Fruit fly (Drosophila melanogaster) ovary, adult (tissue): ENCODE data around the gene TbCMF46.

Experiments used
- CG17801 ChIP-seq: fragments of 200-800 bp; optimal IDR thresholded peaks from 2 replicates; lab custom pipeline; 2019; ENCODE audit warnings: missing biosample characterization, mild to moderate bottlenecking, missing genetic modification characterization, moderate library complexity; ENCODE audit not compliant: partially characterized antibody

The TbCMF46 gene

dm6 chr2L:9946051-9946450 is 21.4 kb upstream of the TbCMF46 start:
- no peak for TF ChIP-seq CG17801 (GFP tag; lab: Kevin White, UChicago)

- no peak for TF ChIP-seq CG17801 (GFP tag; lab: Kevin White, UChicago)
These were observed 20.4 kb upstream of the TbCMF46 start for dm6 chr2L:9945086-9945485.

dm6 chr2L:9943521-9943920 is 18.9 kb upstream of the TbCMF46 start:
- TF ChIP-seq CG17801 (GFP tag; lab: Kevin White, UChicago) = no peak

- TF ChIP-seq CG17801 (GFP tag; lab: Kevin White, UChicago) = peak; percentile 59
These were observed 14.1 kb upstream of the TbCMF46 start, which contains the start of the genes Datp and CG4619 for dm6 chr2L:9938631-9939256. Gene Datp, minus strand, starts transcription at chr2L:9938790. Gene CG4619, plus strand, starts transcription at chr2L:9938863.

- TF ChIP-seq CG17801 (GFP tag; lab: Kevin White, UChicago) = peak; percentile 69
These were observed 13.2 kb upstream of the TbCMF46 start, which contains the start of gene Arglu1 for dm6 chr2L:9937908-9938307. Gene Arglu1, minus strand, starts transcription at chr2L:9938134.

dm6 chr2L:9933063-9933462 is 8.4 kb upstream of the TbCMF46 start, which contains the start of gene Cpr30F:
Gene Cpr30F, minus strand, starts transcription at chr2L:9933163.
- no peak for TF ChIP-seq CG17801 (GFP tag; lab: Kevin White, UChicago)

dm6 chr2L:9930280-9930679 is 5.6 kb upstream of the TbCMF46 start, which contains the start of gene CG42367:
Gene CG42367, plus strand, starts transcription at chr2L:9930580.
- no peak for TF ChIP-seq CG17801 (GFP tag; lab: Kevin White, UChicago)

- TF ChIP-seq CG17801 (GFP tag; lab: Kevin White, UChicago) = peak; percentile 80
These were observed 3.3 kb downstream of the TbCMF46 start, which contains the start of gene CG4592 for dm6 chr2L:9921401-9921800. Gene CG4592, plus strand, starts transcription at chr2L:9921633.

dm6 chr2L:9919949-9920348 is 4.7 kb downstream of the TbCMF46 start, which contains the start of gene CG4594:
Gene CG4594, plus strand, starts transcription at chr2L:9920160.
- no peak for TF ChIP-seq CG17801 (GFP tag; lab: Kevin White, UChicago)

- no peak for TF ChIP-seq CG17801 (GFP tag; lab: Kevin White, UChicago)
These were observed 5.4 kb downstream of the TbCMF46 start for dm6 chr2L:9919218-9919617.

- TF ChIP-seq CG17801 (GFP tag; lab: Kevin White, UChicago) = peak; percentile 64
These were observed 6.4 kb downstream of the TbCMF46 start, which contains the start of the genes CG5885 and CG4598 for dm6 chr2L:9918020-9918959. Gene CG5885, minus strand, starts transcription at chr2L:9918330. Gene CG4598, plus strand, starts transcription at chr2L:9918618.

dm6 chr2L:9915011-9915850 is 9.4 kb downstream of the TbCMF46 start, which contains the start of gene yip2:
Gene yip2, plus strand, starts transcription at chr2L:9915253.
- TF ChIP-seq CG17801 (GFP tag; lab: Kevin White, UChicago) = peak; percentile 93

- no peak for TF ChIP-seq CG17801 (GFP tag; lab: Kevin White, UChicago)
These were observed 11.9 kb downstream of the TbCMF46 start, which contains the start of the genes Etl1 and Srp54 for dm6 chr2L:9912570-9913260. Gene Etl1, minus strand, starts transcription at chr2L:9912608. Gene Srp54, plus strand, starts transcription at chr2L:9912911.
